Fruit fly (Drosophila melanogaster) whole organism, embryonic: ENCODE results near the gene ATPsynC.

ENCODE experiments used
- B-H1 ChIP-seq: fragments of 200-800 bp; sonication (Bioruptor generic); IDR thresholded peaks from 3 replicates; pipeline ENCODE4 v1.3.6; 2022; ENCODE audit warnings: missing biosample characterization, missing genetic modification characterization
- Bgb ChIP-seq: fragments of 200-800 bp; sonication (Bioruptor generic); IDR thresholded peaks from 2 replicates; pipeline ENCODE4 v1.3.6; 2022; ENCODE audit warnings: missing biosample characterization, missing genetic modification characterization; ENCODE audit not compliant: partially characterized antibody
- Bteb2 ChIP-seq: fragments of 200-800 bp; sonication (Bioruptor generic); optimal IDR thresholded peaks from 2 replicates; lab custom pipeline; 2016; ENCODE audit warnings: missing biosample characterization, missing genetic modification characterization
- CG10565 ChIP-seq: fragments of 200-800 bp; sonication (Bioruptor generic); optimal IDR thresholded peaks from 3 replicates; lab custom pipeline; 2016; ENCODE audit warnings: missing biosample characterization, mild to moderate bottlenecking, missing genetic modification characterization
- CG11723 ChIP-seq: fragments of 200-800 bp; sonication (Bioruptor generic); optimal IDR thresholded peaks from 2 replicates; lab custom pipeline; 2017; ENCODE audit warnings: missing biosample characterization, mild to moderate bottlenecking, missing genetic modification characterization
- CG12391 ChIP-seq: fragments of 200-800 bp; sonication (Bioruptor generic); optimal IDR thresholded peaks from 3 replicates; lab custom pipeline; 2018; ENCODE audit warnings: missing biosample characterization, mild to moderate bottlenecking, missing genetic modification characterization, moderate library complexity
- CG12744 ChIP-seq: fragments of 200-800 bp; sonication (Bioruptor generic); optimal IDR thresholded peaks from 2 replicates; lab custom pipeline; 2016; ENCODE audit warnings: missing biosample characterization, missing genetic modification characterization
- CG14050 ChIP-seq: fragments of 200-800 bp; sonication (Bioruptor generic); IDR thresholded peaks from 3 replicates; pipeline ENCODE4 v1.3.6; 2022; ENCODE audit warnings: missing biosample characterization, missing genetic modification characterization
- CG14710 ChIP-seq: fragments of 200-800 bp; sonication (Bioruptor generic); optimal IDR thresholded peaks from 3 replicates; lab custom pipeline; 2019; ENCODE audit warnings: missing biosample characterization, mild to moderate bottlenecking, missing genetic modification characterization, moderate library complexity
- CG15514 ChIP-seq: fragments of 200-800 bp; sonication (Bioruptor generic); optimal IDR thresholded peaks from 3 replicates; lab custom pipeline; 2017; ENCODE audit warnings: missing biosample characterization, missing genetic modification characterization, mild to moderate bottlenecking, moderate library complexity, missing genetic modification reagents
- CG16863 ChIP-seq: fragments of 200-800 bp; sonication (Bioruptor generic); optimal IDR thresholded peaks from 3 replicates; lab custom pipeline; 2016; ENCODE audit warnings: missing biosample characterization, missing genetic modification characterization
- CG18011 ChIP-seq: fragments of 200-800 bp; sonication (Bioruptor generic); optimal IDR thresholded peaks from 2 replicates; lab custom pipeline; 2017; ENCODE audit warnings: missing biosample characterization, missing genetic modification characterization, mild to moderate bottlenecking, moderate library complexity, missing genotype
- CG2120 ChIP-seq: fragments of 200-800 bp; sonication (Bioruptor generic); optimal IDR thresholded peaks from 3 replicates; lab custom pipeline; 2016; ENCODE audit warnings: missing biosample characterization, missing genetic modification characterization
- CG2199 ChIP-seq: fragments of 200-800 bp; sonication (Bioruptor generic); IDR thresholded peaks from 3 replicates; pipeline ENCODE4 v1.3.6; 2022; ENCODE audit warnings: missing biosample characterization, missing genetic modification characterization
- CG31441 ChIP-seq: fragments of 200-800 bp; sonication (Bioruptor generic); IDR thresholded peaks from 2 replicates; pipeline ENCODE4 v1.3.6; 2022; ENCODE audit warnings: missing biosample characterization, missing genetic modification characterization
- CG33213 ChIP-seq: fragments of 200-800 bp; sonication (Bioruptor generic); optimal IDR thresholded peaks from 3 replicates; lab custom pipeline; 2016; ENCODE audit warnings: missing biosample characterization, missing genetic modification characterization
- CG7357 ChIP-seq: fragments of 200-800 bp; sonication (Bioruptor generic); IDR thresholded peaks from 3 replicates; pipeline ENCODE4 v1.3.6; 2022; ENCODE audit warnings: missing biosample characterization, missing genetic modification characterization
- CG8478 ChIP-seq: fragments of >200 bp; optimal IDR thresholded peaks from 2 replicates; lab custom pipeline; 2018
- CTCF ChIP-seq: fragments of 200-800 bp; sonication (Bioruptor generic); optimal IDR thresholded peaks from 2 replicates; lab custom pipeline; 2017; ENCODE audit warnings: missing biosample characterization, mild to moderate bottlenecking, missing genetic modification characterization, moderate library complexity
- Chrac-16 ChIP-seq: fragments of 200-800 bp; sonication (Bioruptor generic); optimal IDR thresholded peaks from 3 replicates; lab custom pipeline; 2016; ENCODE audit warnings: missing biosample characterization, missing genetic modification characterization
- Doc3 ChIP-seq: fragments of 200-800 bp; sonication (Bioruptor generic); IDR thresholded peaks from 3 replicates; pipeline ENCODE4 v1.3.6; 2022; ENCODE audit warnings: missing biosample characterization, missing genetic modification characterization; ENCODE audit not compliant: partially characterized antibody
- E2f2 ChIP-seq: fragments of 200-800 bp; sonication (Bioruptor generic); IDR thresholded peaks from 2 replicates; pipeline ENCODE4 v1.3.6; 2022; ENCODE audit warnings: missing biosample characterization, missing genetic modification characterization
- Ets65A ChIP-seq: fragments of 200-800 bp; sonication (Bioruptor generic); peaks from one replicate; lab custom pipeline; 2016; ENCODE audit warnings: missing biosample characterization, missing genetic modification characterization
- Hr3 ChIP-seq: fragments of 200-800 bp; sonication (Bioruptor generic); optimal IDR thresholded peaks from 3 replicates; lab custom pipeline; 2016; ENCODE audit warnings: missing biosample characterization, missing genetic modification characterization
- Hr39 ChIP-seq: fragments of >200 bp; optimal IDR thresholded peaks from 2 replicates; lab custom pipeline; 2017
- Lim3 ChIP-seq: fragments of 200-800 bp; sonication (Bioruptor generic); IDR thresholded peaks from 2 replicates; pipeline ENCODE4 v1.3.6; 2022; ENCODE audit warnings: missing biosample characterization, missing genetic modification characterization
- Lpt ChIP-seq: fragments of >200 bp; optimal IDR thresholded peaks from 2 replicates; lab custom pipeline; 2018; ENCODE audit warnings: missing biosample characterization, missing genetic modification characterization
- Max ChIP-seq: fragments of 200-800 bp; sonication (Bioruptor generic); optimal IDR thresholded peaks from 2 replicates; lab custom pipeline; 2016; ENCODE audit warnings: missing biosample characterization, mild to moderate bottlenecking, missing genetic modification characterization
- NfI ChIP-seq: fragments of 200-800 bp; sonication (Bioruptor generic); optimal IDR thresholded peaks from 3 replicates; lab custom pipeline; 2018; ENCODE audit warnings: missing biosample characterization, mild to moderate bottlenecking, missing genetic modification characterization, moderate library complexity
- Poxn ChIP-seq: fragments of 200-800 bp; sonication (Bioruptor generic); IDR thresholded peaks from 2 replicates; pipeline ENCODE4 v1.3.6; 2022; ENCODE audit warnings: missing biosample characterization, missing genetic modification characterization
- al ChIP-seq: fragments of 200-800 bp; sonication (Bioruptor generic); IDR thresholded peaks from 2 replicates; pipeline ENCODE4 v1.3.6; 2022; ENCODE audit warnings: missing biosample characterization, missing genetic modification characterization
- chif ChIP-seq, 2 experiments: fragments of 200-800 bp; sonication (Bioruptor generic); optimal IDR thresholded peaks; 3 replicates each; lab custom pipeline; 2016; ENCODE audit warnings: missing biosample characterization in 2 of 2, missing genetic modification characterization in 2 of 2
- croc ChIP-seq: fragments of 200-800 bp; sonication (Bioruptor generic); conservative IDR thresholded peaks from 3 replicates; pipeline ENCODE4 v1.3.6; 2022; ENCODE audit warnings: missing biosample characterization, missing genetic modification characterization
- cwo ChIP-seq: fragments of 200-800 bp; sonication (Bioruptor generic); optimal IDR thresholded peaks from 3 replicates; lab custom pipeline; 2017; ENCODE audit warnings: missing biosample characterization, missing genetic modification characterization, mild to moderate bottlenecking, moderate library complexity, missing genetic modification reagents
- dmrt99B ChIP-seq: fragments of 200-800 bp; sonication (Bioruptor generic); optimal IDR thresholded peaks from 2 replicates; lab custom pipeline; 2018; ENCODE audit warnings: missing biosample characterization, mild to moderate bottlenecking, missing genetic modification characterization, moderate library complexity
- eve ChIP-seq, 2 experiments: fragments of >200 bp; optimal IDR thresholded peaks; 2 replicates each; lab custom pipeline; 2017; ENCODE audit warnings: missing biosample characterization in 2 of 2, missing genetic modification characterization in 2 of 2
- h ChIP-seq: fragments of >200 bp; optimal IDR thresholded peaks from 2 replicates; lab custom pipeline; 2017
- kay ChIP-seq: fragments of 200-800 bp; sonication (Bioruptor generic); optimal IDR thresholded peaks from 2 replicates; lab custom pipeline; 2016; ENCODE audit warnings: missing biosample characterization, missing genetic modification characterization
- mld ChIP-seq: fragments of 200-800 bp; sonication (Bioruptor generic); IDR thresholded peaks from 3 replicates; pipeline ENCODE4 v1.3.6; 2022; ENCODE audit warnings: missing biosample characterization, missing genetic modification characterization; ENCODE audit not compliant: partially characterized antibody
- nom ChIP-seq: fragments of 200-800 bp; sonication (Bioruptor generic); optimal IDR thresholded peaks from 2 replicates; lab custom pipeline; 2017; ENCODE audit warnings: missing biosample characterization, missing genetic modification characterization, mild to moderate bottlenecking, moderate library complexity, missing genetic modification reagents
- pan ChIP-seq, 4 experiments: fragments of >200 bp in 3 of 4; fragments of 200-800 bp in 1 of 4; sonication (Bioruptor generic) in 1 of 4; optimal IDR thresholded peaks in 3 of 4; IDR thresholded peaks in 1 of 4; 2 replicates each; pipeline versions ENCODE4 v1.3.6 to Lab custom; 2017 to 2022; ENCODE audit warnings: missing biosample characterization in 2 of 4, missing genetic modification characterization in 2 of 4, mixed read lengths in 1 of 4
- sc ChIP-seq, 3 experiments: fragments of >200 bp in 2 of 3; fragments of 200-800 bp in 1 of 3; sonication (Bioruptor generic) in 1 of 3; optimal IDR thresholded peaks; 2 replicates in 2 of 3; 3 replicates in 1 of 3; lab custom pipeline; 2017; ENCODE audit warnings: mild to moderate bottlenecking in 1 of 3, missing biosample characterization in 1 of 3, missing genetic modification characterization in 1 of 3, missing genetic modification reagents in 1 of 3
- sim ChIP-seq: fragments of 200-800 bp; sonication (Bioruptor generic); IDR thresholded peaks from 2 replicates; pipeline ENCODE4 v1.3.6; 2022; ENCODE audit warnings: missing biosample characterization, missing genetic modification characterization
- slou ChIP-seq: fragments of 200-800 bp; sonication (Bioruptor generic); optimal IDR thresholded peaks from 3 replicates; lab custom pipeline; 2016; ENCODE audit warnings: missing biosample characterization, missing genetic modification characterization
- sr ChIP-seq: fragments of 200-800 bp; sonication (Bioruptor generic); IDR thresholded peaks from 3 replicates; pipeline ENCODE4 v1.3.6; 2022; ENCODE audit warnings: missing biosample characterization, missing genetic modification characterization
- sug ChIP-seq: fragments of 200-800 bp; optimal IDR thresholded peaks from 2 replicates; lab custom pipeline; 2019; ENCODE audit warnings: missing biosample characterization, mild to moderate bottlenecking, missing genetic modification characterization, moderate library complexity
- unpg ChIP-seq: fragments of 200-800 bp; sonication (Bioruptor generic); optimal IDR thresholded peaks from 3 replicates; lab custom pipeline; 2018; ENCODE audit warnings: missing biosample characterization, mild to moderate bottlenecking, missing genetic modification characterization, moderate library complexity
- zen2 ChIP-seq: fragments of 200-800 bp; sonication (Bioruptor generic); IDR thresholded peaks from 3 replicates; pipeline ENCODE4 v1.3.6; 2022; ENCODE audit warnings: missing biosample characterization, missing genetic modification characterization; ENCODE audit not compliant: partially characterized antibody
- zfh1 ChIP-seq: fragments of 200-800 bp; sonication (Bioruptor generic); IDR thresholded peaks from 3 replicates; pipeline ENCODE4 v1.3.6; 2022; ENCODE audit warnings: missing biosample characterization, missing genetic modification characterization
- zfh2 ChIP-seq: fragments of 200-800 bp; sonication (Bioruptor generic); optimal IDR thresholded peaks from 2 replicates; lab custom pipeline; 2016; ENCODE audit warnings: missing biosample characterization, missing genetic modification characterization

ATPsynC gene

dm6 chr3R:31218997-31219992 lies at the start of gene ATPsynC (continued):
- TF ChIP-seq CG14050 (GFP tag; lab: Robert Waterston, UW): no peak
- no peak for TF ChIP-seq croc (GFP tag; lab: Robert Waterston, UW)
- TF ChIP-seq CG18011 (GFP tag; lab: Kevin White, UChicago): no peak
- TF ChIP-seq CG2199 (GFP tag; lab: Robert Waterston, UW): no peak
- peak; percentile 17 for TF ChIP-seq NfI (GFP tag; lab: Kevin White, UChicago)
- TF ChIP-seq al (GFP tag; lab: Robert Waterston, UW): no peak
- TF ChIP-seq zen2 (GFP tag; lab: Robert Waterston, UW): no peak
- no peak for TF ChIP-seq CG8478 (lab: Kevin White, UChicago)
- no peak for TF ChIP-seq CG16863 (GFP tag; lab: Kevin White, UChicago)
- no peak for TF ChIP-seq h (lab: Kevin White, UChicago)
- TF ChIP-seq dmrt99B (tag; lab: Kevin White, UChicago): no peak
- TF ChIP-seq eve (GFP tag; optimal IDR thresholded peaks at IDR 0.05; lab: Kevin White, UChicago): no peak
- no peak for TF ChIP-seq pan (optimal IDR thresholded peaks at IDR 0.05; lab: Kevin White, UChicago)
- TF ChIP-seq pan (GFP tag; optimal IDR thresholded peaks at IDR 0.05 in 1 of 2, IDR thresholded peaks at IDR 0.05 in 1 of 2): no peak
- peak; percentile 39 for TF ChIP-seq CG2120 (GFP tag; lab: Kevin White, UChicago)
- no peak for TF ChIP-seq sr (GFP tag; lab: Robert Waterston, UW)
- TF ChIP-seq CG14710: peak; percentile 79
- TF ChIP-seq B-H1 (GFP tag; lab: Robert Waterston, UW): no peak
- TF ChIP-seq CG7357 (GFP tag; lab: Robert Waterston, UW): peak; percentile 99
- peak; percentile 16 for TF ChIP-seq zfh2 (GFP tag; lab: Kevin White, UChicago)
- peak; percentile 73 for TF ChIP-seq cwo (GFP tag; lab: Kevin White, UChicago)
- TF ChIP-seq Poxn (GFP tag; lab: Robert Waterston, UW): no peak
- peak; percentile 83 for TF ChIP-seq sug
- no peak for TF ChIP-seq Hr39 (lab: Kevin White, UChicago)
- peak; percentile 5 for TF ChIP-seq CG11723 (GFP tag; lab: Kevin White, UChicago)
- no peak for TF ChIP-seq Doc3 (GFP tag; lab: Robert Waterston, UW)
- peak; percentile 57 for TF ChIP-seq CG12391 (tag; lab: Kevin White, UChicago)
- TF ChIP-seq unpg: peak; percentile 2
- no peak for TF ChIP-seq zfh1 (GFP tag; lab: Robert Waterston, UW)
- peak; percentile 69 for TF ChIP-seq Ets65A (GFP tag; lab: Kevin White, UChicago)
- TF ChIP-seq CG15514: peak; percentile 94
- peak; percentile 71 for TF ChIP-seq CTCF
- TF ChIP-seq sim (GFP tag; lab: Robert Waterston, UW): no peak
- no peak for TF ChIP-seq E2f2 (GFP tag; lab: Robert Waterston, UW)
- TF ChIP-seq Bteb2 (GFP tag; lab: Kevin White, UChicago): no peak
- no peak for TF ChIP-seq CG31441 (GFP tag; lab: Robert Waterston, UW)
- TF ChIP-seq slou (GFP tag; lab: Kevin White, UChicago): peak; percentile 10
- no peak for TF ChIP-seq sc (optimal IDR thresholded peaks at IDR 0.05; lab: Kevin White, UChicago)
- TF ChIP-seq sc (GFP tag; optimal IDR thresholded peaks at IDR 0.05; lab: Kevin White, UChicago): no peak
- TF ChIP-seq Lim3 (GFP tag; lab: Robert Waterston, UW): no peak
- TF ChIP-seq chif (GFP tag; optimal IDR thresholded peaks at IDR 0.05; lab: Kevin White, UChicago): no peak
- TF ChIP-seq Hr3: no peak
- no peak for TF ChIP-seq Bgb
- TF ChIP-seq mld: no peak
- peak; percentile 7 for TF ChIP-seq CG12744 (GFP tag; lab: Kevin White, UChicago)
- peak; percentile 66 for TF ChIP-seq nom (GFP tag; lab: Kevin White, UChicago)
- TF ChIP-seq kay: no peak
- peak; percentile 22 for TF ChIP-seq Max
- no peak for TF ChIP-seq Chrac-16 (GFP tag; lab: Kevin White, UChicago)
- TF ChIP-seq Lpt (GFP tag; lab: Kevin White, UChicago): no peak
- peak; percentile 89 for TF ChIP-seq CG33213 (GFP tag; lab: Kevin White, UChicago)
- no peak for TF ChIP-seq CG10565 (GFP tag; lab: Kevin White, UChicago)
